Fruit fly (Drosophila melanogaster) whole organism, adult: ENCODE data around the gene CG31752.

Experiments
- CG11617 ChIP-seq: fragments of 200-800 bp; sonication (Bioruptor generic); optimal IDR thresholded peaks from 2 replicates; lab custom pipeline; 2017; ENCODE audit warnings: mild to moderate bottlenecking, missing biosample characterization, missing genetic modification reagents, missing genetic modification characterization
- CG12768 ChIP-seq: fragments of 200-800 bp; sonication (Bioruptor generic); optimal IDR thresholded peaks from 2 replicates; lab custom pipeline; 2017; ENCODE audit warnings: missing biosample characterization, missing genetic modification characterization, mild to moderate bottlenecking, moderate library complexity, missing genetic modification reagents
- CG33017 ChIP-seq: fragments of 200-800 bp; sonication (Bioruptor generic); optimal IDR thresholded peaks from 2 replicates; lab custom pipeline; 2018; ENCODE audit warnings: missing biosample characterization, mild to moderate bottlenecking, missing genetic modification characterization, moderate library complexity
- CG5204 ChIP-seq: fragments of 200-800 bp; sonication (Bioruptor generic); optimal IDR thresholded peaks from 2 replicates; lab custom pipeline; 2016; ENCODE audit warnings: missing biosample characterization, missing genetic modification characterization
- cnc ChIP-seq, 2 experiments: fragments of >200 bp; optimal IDR thresholded peaks; 2 replicates each; lab custom pipeline; 2017
- kay ChIP-seq: fragments of 200-800 bp; sonication (Bioruptor generic); peaks from one replicate; lab custom pipeline; 2016; ENCODE audit warnings: missing biosample characterization, missing genetic modification characterization, borderline replicate concordance
- pad ChIP-seq: fragments of 200-800 bp; sonication (Bioruptor generic); optimal IDR thresholded peaks from 3 replicates; lab custom pipeline; 2017; ENCODE audit warnings: missing biosample characterization, missing genetic modification characterization, mild to moderate bottlenecking, moderate library complexity, missing genetic modification reagents
- toe ChIP-seq: fragments of 200-800 bp; sonication (Bioruptor generic); optimal IDR thresholded peaks from 2 replicates; lab custom pipeline; 2016; ENCODE audit warnings: missing biosample characterization, missing genetic modification characterization

dm6 chr2L:18795917-18796402, 45.1 kb downstream of the CG31752 start:
- TF ChIP-seq cnc (optimal IDR thresholded peaks at IDR 0.05; lab: Kevin White, UChicago) (no peak), CG33017 (tag; lab: Kevin White, UChicago) (no peak), pad (GFP tag; lab: Kevin White, UChicago) (peak; percentile 55), CG12768 (no peak), CG5204 (no peak), kay (GFP tag; lab: Kevin White, UChicago) (no peak), CG11617 (GFP tag; lab: Kevin White, UChicago) (no peak), toe (GFP tag; lab: Kevin White, UChicago) (no peak)
